Fruit fly (Drosophila melanogaster): ENCODE measurements around the gene Atg17.
A peak's percentile ranks its signal among the peaks of the same experiment; 100 is the strongest.

Gene Atg17

DNA sequence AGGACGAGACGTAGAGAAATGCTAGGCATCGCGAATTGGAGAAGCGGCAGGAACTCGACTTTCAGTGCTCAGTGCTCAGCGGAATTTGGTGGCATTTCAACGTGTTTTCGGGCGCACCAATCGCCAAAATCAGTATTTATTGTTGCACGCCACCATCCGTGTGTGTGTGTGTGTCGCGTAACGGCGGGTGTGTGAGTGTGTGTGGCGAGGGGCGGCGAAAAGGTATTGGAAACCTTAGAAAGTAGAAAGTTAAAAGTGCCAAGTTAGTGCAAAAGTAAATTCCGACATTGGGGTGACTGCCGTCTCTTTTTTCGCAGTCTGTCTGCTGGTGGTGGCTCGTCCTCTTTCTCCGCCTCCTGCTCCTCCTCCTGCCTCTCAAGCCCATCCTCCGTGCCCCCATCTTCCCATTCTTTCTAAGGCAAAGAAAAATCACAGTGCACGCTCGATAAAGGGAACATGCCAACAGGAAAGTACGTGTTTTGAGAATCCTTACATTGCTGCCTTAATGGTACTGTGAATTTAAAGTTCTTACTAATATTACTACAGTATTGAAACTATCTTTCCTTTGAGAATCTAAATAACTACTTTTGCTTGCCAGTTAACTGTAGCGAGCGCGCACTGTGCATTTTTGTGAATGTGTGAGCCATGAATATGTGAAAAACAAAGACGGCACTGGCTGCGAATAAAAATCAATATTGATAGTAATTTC, 16.7 kb downstream of the Atg17 start (continued):
- TF ChIP-seq Hr38 (GFP tag; optimal IDR thresholded peaks at IDR 0.05) (no peak), Sox15 (GFP tag; optimal IDR thresholded peaks at IDR 0.05) (no peak), CG4318 (GFP tag; optimal IDR thresholded peaks at IDR 0.05) (peak; percentile 19), net (GFP tag; optimal IDR thresholded peaks at IDR 0.05) (no peak), CG7368 (GFP tag; optimal IDR thresholded peaks at IDR 0.05) (no peak), spab (GFP tag; optimal IDR thresholded peaks at IDR 0.05) (peak; percentile 16), CG11294 (GFP tag; IDR thresholded peaks at IDR 0.05) (no peak), CG10631 (GFP tag; optimal IDR thresholded peaks at IDR 0.05) (peak; percentile 39), svp (GFP tag) (peak; percentile 79), Eip78C (GFP tag) (peak; percentile 77), CG31627 (GFP tag; optimal IDR thresholded peaks at IDR 0.05) (peak; percentile 53), Sox14 (GFP tag; optimal IDR thresholded peaks at IDR 0.05) (peak; percentile 54), vri (GFP tag; optimal IDR thresholded peaks at IDR 0.05) (peak; percentile 12), Lpt (GFP tag; optimal IDR thresholded peaks at IDR 0.05) (no peak), CG6163 (GFP tag; IDR thresholded peaks at IDR 0.05) (no peak; the same call in 2 of the 3 replicates)

- TF ChIP-seq CG6792 (GFP tag; optimal IDR thresholded peaks at IDR 0.05) (no peak), achi (GFP tag; optimal IDR thresholded peaks at IDR 0.05) (no peak), Smox (GFP tag; optimal IDR thresholded peaks at IDR 0.05) (no peak), CG3032 (tag; optimal IDR thresholded peaks at IDR 0.05) (no peak), Gug (GFP tag; IDR thresholded peaks at IDR 0.05) (no peak), CG34406 (GFP tag; optimal IDR thresholded peaks at IDR 0.05) (no peak), Eip93F (GFP tag; optimal IDR thresholded peaks at IDR 0.05) (no peak), CG8319 (GFP tag; optimal IDR thresholded peaks at IDR 0.05) (no peak), CG10631 (GFP tag; optimal IDR thresholded peaks at IDR 0.05) (no peak), dac (GFP tag; optimal IDR thresholded peaks at IDR 0.05) (no peak), CG8632 (GFP tag; optimal IDR thresholded peaks at IDR 0.05) (no peak), Sox102F (GFP tag; optimal IDR thresholded peaks at IDR 0.05) (no peak), Met (GFP tag; optimal IDR thresholded peaks at IDR 0.05) (no peak), Hr39 (GFP tag; optimal IDR thresholded peaks at IDR 0.05) (no peak), ss (GFP tag; optimal IDR thresholded peaks at IDR 0.05) (no peak), spab (GFP tag; optimal IDR thresholded peaks at IDR 0.05) (no peak)
These were observed 20.1 kb downstream of the Atg17 start for dm6 chr3R:5689626-5690025.

DNA sequence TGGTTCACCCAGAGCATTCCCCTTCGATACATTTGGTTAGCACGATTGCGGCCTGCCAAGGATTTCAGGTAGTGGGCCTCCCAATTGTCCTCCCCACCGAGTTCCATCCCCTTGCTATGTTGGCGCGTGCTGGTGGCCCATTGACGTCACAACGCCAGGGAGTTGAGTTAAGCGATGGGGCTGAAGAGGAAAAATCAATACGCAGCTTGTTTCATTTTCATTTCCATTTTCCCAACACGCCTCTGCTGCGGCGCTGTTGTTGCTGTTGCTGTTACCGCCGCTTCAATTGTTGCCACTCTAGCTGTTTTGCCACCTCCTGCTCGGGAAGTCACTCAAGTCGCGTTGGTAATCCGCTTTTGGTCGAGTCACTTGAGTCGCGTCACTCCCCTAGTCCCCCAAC, 21.5 kb downstream of the Atg17 start:
- TF ChIP-seq CG6792 (GFP tag; optimal IDR thresholded peaks at IDR 0.05) (no peak), Sox102F (GFP tag; optimal IDR thresholded peaks at IDR 0.05) (no peak), achi (GFP tag; optimal IDR thresholded peaks at IDR 0.05) (no peak), CG34406 (GFP tag; optimal IDR thresholded peaks at IDR 0.05) (no peak), CG32006 (GFP tag; optimal IDR thresholded peaks at IDR 0.05) (no peak), fkh (GFP tag; optimal IDR thresholded peaks at IDR 0.05) (no peak), CG10631 (GFP tag; optimal IDR thresholded peaks at IDR 0.05) (no peak), CG11902 (GFP tag; optimal IDR thresholded peaks at IDR 0.05) (no peak)

dm6 chr3R:5693186-5693585, 23.7 kb downstream of the Atg17 start, which contains the start of gene CG2104:
TSS of gene CG2104 (minus strand) at chr3R:5693286.
- TF ChIP-seq CG11762 (GFP tag; optimal IDR thresholded peaks at IDR 0.05; ENCODE audit: insufficient read depth) (no peak), CG8319 (GFP tag; optimal IDR thresholded peaks at IDR 0.05) (no peak), CG7368 (GFP tag; optimal IDR thresholded peaks at IDR 0.05) (no peak)

DNA sequence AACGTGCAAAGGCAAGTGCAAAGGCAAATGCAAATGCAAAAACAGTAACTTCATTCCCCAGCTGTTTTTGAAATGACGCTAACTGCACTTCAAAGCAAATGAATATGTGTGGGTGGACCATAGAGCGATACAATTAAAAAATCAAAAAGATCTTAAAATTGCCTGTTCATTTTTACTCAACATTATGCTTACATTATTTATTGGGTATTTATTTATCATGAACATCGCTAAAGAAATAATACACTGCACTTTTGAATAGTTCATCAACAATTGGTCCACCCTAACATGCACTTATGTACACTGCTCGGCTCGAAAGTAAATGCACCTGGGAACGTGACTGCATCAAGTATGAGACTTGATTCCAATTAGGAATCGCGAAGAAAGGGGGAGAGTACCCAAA, 24.9 kb downstream of the Atg17 start:
- no peak for TF ChIP-seq CG8319 (GFP tag; optimal IDR thresholded peaks at IDR 0.05)
- TF ChIP-seq dsx (GFP tag; optimal IDR thresholded peaks at IDR 0.05; ENCODE audit: poor library complexity, severe bottlenecking): no peak
- TF ChIP-seq CG4318 (GFP tag; optimal IDR thresholded peaks at IDR 0.05): peak; percentile 61
- peak; percentile 42 for TF ChIP-seq acj6 (GFP tag; optimal IDR thresholded peaks at IDR 0.05)
- TF ChIP-seq fd59A (GFP tag; optimal IDR thresholded peaks at IDR 0.05): no peak
- peak; percentile 29 for TF ChIP-seq Hr39 (GFP tag; optimal IDR thresholded peaks at IDR 0.05)
- TF ChIP-seq fd85E (GFP tag; optimal IDR thresholded peaks at IDR 0.05): no peak
- TF ChIP-seq vri (GFP tag; optimal IDR thresholded peaks at IDR 0.05): no peak
- TF ChIP-seq CG10631 (GFP tag; optimal IDR thresholded peaks at IDR 0.05): peak; percentile 28
- TF ChIP-seq CG16779 (tag; optimal IDR thresholded peaks at IDR 0.05): peak; percentile 3
- TF ChIP-seq Blimp-1 (GFP tag; optimal IDR thresholded peaks at IDR 0.05): no peak
- no peak for TF ChIP-seq Sox15 (GFP tag; optimal IDR thresholded peaks at IDR 0.05)
- peak; percentile 55 for TF ChIP-seq Sox14 (GFP tag; optimal IDR thresholded peaks at IDR 0.05)
- peak; percentile 10 for TF ChIP-seq CG1621 (tag; optimal IDR thresholded peaks at IDR 0.05)
- TF ChIP-seq achi (GFP tag; optimal IDR thresholded peaks at IDR 0.05): peak; percentile 59
- TF ChIP-seq lz (GFP tag; optimal IDR thresholded peaks at IDR 0.05): peak; percentile 17
- peak; percentile 79 for TF ChIP-seq CG32006 (GFP tag; optimal IDR thresholded peaks at IDR 0.05)
- peak; percentile 80 for TF ChIP-seq CG6163 (GFP tag; IDR thresholded peaks at IDR 0.05)
- TF ChIP-seq svp (GFP tag): no peak
- TF ChIP-seq CG8632 (GFP tag; optimal IDR thresholded peaks at IDR 0.05): peak; percentile 11
- TF ChIP-seq CG8119 (GFP tag; IDR thresholded peaks at IDR 0.05): peak; percentile 89
